Worm (Caenorhabditis elegans) whole organism, late embryonic: ENCODE data around the gene R07E5.11.
A peak's percentile ranks its signal among the peaks of the same experiment; 100 is the strongest.

ENCODE experiments used
- C08G9.2 ChIP-seq: sonication (generic microtip); optimal IDR thresholded peaks from 2 replicates; lab custom pipeline; 2016; ENCODE audit warnings: mild to moderate bottlenecking, missing genetic modification characterization, moderate library complexity, missing compliant biosample characterization
- C38D4.7 ChIP-seq: fragments of 200-800 bp; sonication (Bioruptor generic); optimal IDR thresholded peaks from 2 replicates; lab custom pipeline; 2018; ENCODE audit warnings: mild to moderate bottlenecking, missing genetic modification characterization, moderate library complexity, missing compliant biosample characterization
- F13H6.1 ChIP-seq: sonication (generic microtip); optimal IDR thresholded peaks from 2 replicates; lab custom pipeline; 2016; ENCODE audit warnings: missing genetic modification characterization, missing compliant biosample characterization
- K02D7.2 ChIP-seq: sonication (generic microtip); optimal IDR thresholded peaks from 2 replicates; lab custom pipeline; 2017; ENCODE audit warnings: mild to moderate bottlenecking, missing genetic modification characterization, missing compliant biosample characterization
- K09A11.1 ChIP-seq: sonication (generic microtip); optimal IDR thresholded peaks from 2 replicates; lab custom pipeline; 2017; ENCODE audit warnings: antibody characterized with exemption, mild to moderate bottlenecking, missing genetic modification characterization, missing compliant biosample characterization; ENCODE audit not compliant: insufficient read depth
- T23F11.4 ChIP-seq: fragments of 200-800 bp; sonication (Bioruptor generic); optimal IDR thresholded peaks from 2 replicates; lab custom pipeline; 2018; ENCODE audit warnings: mild to moderate bottlenecking, missing genetic modification characterization, missing compliant biosample characterization
- Y22D7AL.16 ChIP-seq: sonication (generic microtip); optimal IDR thresholded peaks from 2 replicates; lab custom pipeline; 2016; ENCODE audit warnings: missing genetic modification characterization, missing compliant biosample characterization
- ahr-1 ChIP-seq: sonication (generic microtip); optimal IDR thresholded peaks from 2 replicates; lab custom pipeline; 2016; ENCODE audit warnings: missing genetic modification characterization, missing compliant biosample characterization
- ama-1 ChIP-seq: fragments of 150-350 bp; optimal IDR thresholded peaks from 2 replicates; lab custom pipeline; 2014
- ceh-18 ChIP-seq: sonication (generic microtip); optimal IDR thresholded peaks from 2 replicates; lab custom pipeline; 2016; ENCODE audit warnings: missing genetic modification characterization, missing compliant biosample characterization
- ceh-19 ChIP-seq: fragments of 200-800 bp; sonication (Bioruptor generic); optimal IDR thresholded peaks from 2 replicates; lab custom pipeline; 2018; ENCODE audit warnings: mild to moderate bottlenecking, missing genetic modification characterization, missing compliant biosample characterization
- ceh-2 ChIP-seq: sonication (generic microtip); optimal IDR thresholded peaks from 2 replicates; lab custom pipeline; 2016; ENCODE audit warnings: missing genotype, missing genetic modification characterization, missing compliant biosample characterization
- ceh-22 ChIP-seq: sonication (generic microtip); optimal IDR thresholded peaks from 2 replicates; lab custom pipeline; 2017; ENCODE audit warnings: missing biosample characterization, missing genetic modification characterization
- ceh-31 ChIP-seq: sonication (generic microtip); optimal IDR thresholded peaks from 2 replicates; lab custom pipeline; 2016; ENCODE audit warnings: missing genetic modification characterization, missing compliant biosample characterization
- ceh-45 ChIP-seq: fragments of 200-800 bp; sonication (Bioruptor generic); IDR thresholded peaks from 2 replicates; pipeline ENCODE4 v1.3.6; 2022; ENCODE audit warnings: missing genetic modification reagents, missing genetic modification characterization, missing compliant biosample characterization
- ceh-48 ChIP-seq: sonication (generic microtip); optimal IDR thresholded peaks from 2 replicates; lab custom pipeline; 2016; ENCODE audit warnings: missing genetic modification characterization, inconsistent platforms, missing compliant biosample characterization
- ceh-9 ChIP-seq: sonication (generic microtip); optimal IDR thresholded peaks from 2 replicates; lab custom pipeline; 2016; ENCODE audit warnings: mild to moderate bottlenecking, missing genetic modification characterization, inconsistent platforms, missing compliant biosample characterization
- che-1 ChIP-seq: sonication (generic microtip); optimal IDR thresholded peaks from 2 replicates; lab custom pipeline; 2016; ENCODE audit warnings: mild to moderate bottlenecking, missing genetic modification characterization, missing compliant biosample characterization
- dve-1 ChIP-seq: sonication (generic microtip); optimal IDR thresholded peaks from 2 replicates; lab custom pipeline; 2017; ENCODE audit warnings: antibody characterized with exemption, mild to moderate bottlenecking, missing genetic modification characterization, missing compliant biosample characterization
- elt-4 ChIP-seq: sonication (generic microtip); optimal IDR thresholded peaks from 2 replicates; lab custom pipeline; 2016; ENCODE audit warnings: missing genetic modification characterization, missing compliant biosample characterization
- eyg-1 ChIP-seq: sonication (generic microtip); optimal IDR thresholded peaks from 2 replicates; lab custom pipeline; 2016; ENCODE audit warnings: missing genotype, missing genetic modification characterization, missing compliant biosample characterization
- gmeb-2 ChIP-seq: sonication (generic microtip); optimal IDR thresholded peaks from 2 replicates; lab custom pipeline; 2016; ENCODE audit warnings: missing genetic modification characterization, inconsistent platforms, missing compliant biosample characterization
- hlh-13 ChIP-seq: fragments of 200-800 bp; sonication (Bioruptor generic); optimal IDR thresholded peaks from 2 replicates; lab custom pipeline; 2018; ENCODE audit warnings: mild to moderate bottlenecking, missing genetic modification characterization, missing compliant biosample characterization
- hlh-6 ChIP-seq: sonication (generic microtip); optimal IDR thresholded peaks from 2 replicates; lab custom pipeline; 2016; ENCODE audit warnings: missing genotype, missing genetic modification characterization, missing compliant biosample characterization
- lim-6 ChIP-seq: sonication (generic microtip); optimal IDR thresholded peaks from 2 replicates; lab custom pipeline; 2016; ENCODE audit warnings: missing genetic modification characterization, missing compliant biosample characterization
- madf-2 ChIP-seq: sonication (generic microtip); optimal IDR thresholded peaks from 2 replicates; lab custom pipeline; 2017; ENCODE audit warnings: missing genetic modification characterization, missing compliant biosample characterization
- nhr-11 ChIP-seq: fragments of 150-350 bp; optimal IDR thresholded peaks from 2 replicates; lab custom pipeline; 2014; ENCODE audit warnings: missing biosample characterization, missing genetic modification characterization
- odd-2 ChIP-seq: sonication (generic microtip); optimal IDR thresholded peaks from 2 replicates; lab custom pipeline; 2017; ENCODE audit warnings: antibody characterized with exemption, mild to moderate bottlenecking, missing genetic modification characterization, missing compliant biosample characterization
- pat-9 ChIP-seq: fragments of 200-800 bp; sonication (Bioruptor generic); optimal IDR thresholded peaks from 2 replicates; lab custom pipeline; 2018; ENCODE audit warnings: mild to moderate bottlenecking, missing genetic modification characterization, moderate library complexity, missing compliant biosample characterization
- pha-2 ChIP-seq: sonication (generic microtip); optimal IDR thresholded peaks from 2 replicates; lab custom pipeline; 2017; ENCODE audit warnings: mild to moderate bottlenecking, missing genetic modification characterization, missing compliant biosample characterization
- pqm-1 ChIP-seq: sonication (generic microtip); optimal IDR thresholded peaks from 2 replicates; lab custom pipeline; 2016; ENCODE audit warnings: missing genetic modification characterization, missing compliant biosample characterization
- ref-2 ChIP-seq: sonication (generic microtip); optimal IDR thresholded peaks from 2 replicates; lab custom pipeline; 2016; ENCODE audit warnings: missing genetic modification characterization, missing compliant biosample characterization
- rnt-1 ChIP-seq: sonication (generic microtip); optimal IDR thresholded peaks from 2 replicates; lab custom pipeline; 2016; ENCODE audit warnings: missing genetic modification characterization, missing compliant biosample characterization
- sox-4 ChIP-seq: sonication (generic microtip); optimal IDR thresholded peaks from 2 replicates; lab custom pipeline; 2017; ENCODE audit warnings: mild to moderate bottlenecking, missing genetic modification characterization, inconsistent platforms, missing compliant biosample characterization
- tbx-7 ChIP-seq: sonication (generic microtip); optimal IDR thresholded peaks from 2 replicates; lab custom pipeline; 2016; ENCODE audit warnings: missing genotype, missing genetic modification characterization, missing compliant biosample characterization
- ttx-3 ChIP-seq: sonication (generic microtip); optimal IDR thresholded peaks from 2 replicates; lab custom pipeline; 2016; ENCODE audit warnings: missing genetic modification reagents, missing genetic modification characterization, missing compliant biosample characterization
- unc-3 ChIP-seq, 2 experiments: fragments of 200-800 bp in 1 of 2; sonication (Bioruptor generic) in 1 of 2; sonication (generic microtip) in 1 of 2; conservative IDR thresholded peaks in 1 of 2; optimal IDR thresholded peaks in 1 of 2; 2 replicates each; pipeline versions ENCODE4 v1.3.6 to Lab custom; 2016 to 2022; ENCODE audit warnings: missing compliant biosample characterization in 2 of 2, missing genetic modification characterization in 2 of 2, missing genetic modification reagents in 1 of 2
- unc-55 ChIP-seq: sonication (generic microtip); optimal IDR thresholded peaks from 2 replicates; lab custom pipeline; 2017; ENCODE audit warnings: missing biosample characterization, missing genetic modification reagents, missing genetic modification characterization
- unc-86 ChIP-seq: sonication (generic microtip); optimal IDR thresholded peaks from 2 replicates; lab custom pipeline; 2016; ENCODE audit warnings: missing genetic modification characterization, missing compliant biosample characterization
- zip-5 ChIP-seq: sonication (generic microtip); optimal IDR thresholded peaks from 2 replicates; lab custom pipeline; 2016; ENCODE audit warnings: missing genetic modification characterization, missing compliant biosample characterization

R07E5.11 gene

DNA sequence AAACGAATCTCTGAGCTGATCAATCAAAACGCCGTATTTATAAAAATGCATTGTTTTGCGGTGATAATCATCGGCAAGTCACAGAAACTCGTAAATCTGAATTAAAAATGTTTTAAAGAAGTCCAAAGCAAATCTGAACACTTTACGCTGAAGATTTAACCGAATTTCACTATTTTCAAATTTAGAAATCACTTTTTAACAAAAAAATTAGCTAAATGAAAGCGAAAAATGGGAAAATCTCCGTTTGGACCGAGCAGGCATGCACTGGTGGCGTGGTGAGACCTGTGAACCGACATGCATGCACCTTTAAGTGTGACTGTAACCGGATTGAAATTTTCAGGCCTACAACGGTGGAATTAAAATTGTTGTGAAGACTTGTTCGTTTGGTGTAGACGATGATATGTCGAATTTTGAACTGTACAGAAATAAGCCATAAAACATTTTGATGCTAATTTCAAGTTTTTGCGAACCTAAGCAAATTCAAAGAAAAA, 24.5 kb upstream of the R07E5.11 start, which contains the start of gene C28A5.2:
C28A5.2 (minus strand) TSS at position 51 of the 491 bp plus-strand sequence.
- TF ChIP-seq ama-1 (lab: Kevin White, UChicago): no peak
- TF ChIP-seq ceh-22: no peak
- TF ChIP-seq K02D7.2: no peak
- no peak for TF ChIP-seq ceh-48 (tag; lab: Kevin White, UChicago)
- TF ChIP-seq gmeb-2 (tag; lab: Kevin White, UChicago): no peak
- no peak for TF ChIP-seq pat-9 (tag; lab: Kevin White, UChicago)
- no peak for TF ChIP-seq F13H6.1 (tag; lab: Kevin White, UChicago)
- TF ChIP-seq odd-2 (tag; lab: Kevin White, UChicago): no peak

- TF ChIP-seq unc-86 (tag; lab: Kevin White, UChicago): no peak
- TF ChIP-seq hlh-6 (tag; lab: Kevin White, UChicago): no peak
- TF ChIP-seq eyg-1: no peak
- TF ChIP-seq tbx-7 (tag; lab: Kevin White, UChicago): no peak
- TF ChIP-seq gmeb-2 (tag; lab: Kevin White, UChicago): no peak
- no peak for TF ChIP-seq ahr-1 (tag; lab: Kevin White, UChicago)
- no peak for TF ChIP-seq ama-1 (lab: Kevin White, UChicago)
- TF ChIP-seq lim-6 (tag; lab: Kevin White, UChicago): no peak
- no peak for TF ChIP-seq unc-3 (GFP tag; conservative IDR thresholded peaks at IDR 0.05; lab: Robert Waterston, UW)
- no peak for TF ChIP-seq unc-3 (tag; optimal IDR thresholded peaks at IDR 0.05; lab: Kevin White, UChicago)
- no peak for TF ChIP-seq K02D7.2
- no peak for TF ChIP-seq K09A11.1 (tag; lab: Kevin White, UChicago)
- TF ChIP-seq rnt-1 (tag; lab: Kevin White, UChicago): no peak
- no peak for TF ChIP-seq hlh-13 (GFP tag; lab: Kevin White, UChicago)
- no peak for TF ChIP-seq dve-1 (tag; lab: Kevin White, UChicago)
- TF ChIP-seq, all 69 proteins: peak for 0
Measured at ce11 chrIII:4435262-4435661, 20.2 kb upstream of the R07E5.11 start.

DNA sequence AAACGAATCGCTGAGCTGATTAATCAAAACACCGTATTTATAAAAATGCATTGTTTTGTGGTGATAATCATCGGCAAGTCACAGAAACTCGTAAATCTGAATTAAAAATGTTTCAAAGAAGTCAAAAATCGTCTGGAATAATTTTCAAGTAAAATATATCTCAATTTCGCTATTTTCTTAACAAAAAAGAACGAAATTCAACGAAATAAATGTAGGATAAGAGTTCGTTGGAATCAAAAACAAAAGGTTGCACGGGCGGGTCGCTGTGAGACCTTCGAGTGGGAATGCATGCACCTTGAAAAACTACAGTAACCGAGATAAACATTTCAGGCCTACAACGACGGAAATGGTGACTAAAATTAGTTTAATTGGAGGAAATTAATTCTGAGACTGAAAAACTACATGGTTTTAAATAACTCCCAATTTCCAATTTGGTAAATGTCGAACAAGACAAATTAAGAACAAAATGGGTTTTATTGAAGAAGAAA, 19.3 kb upstream of the R07E5.11 start, which contains the start of gene C28A5.1:
C28A5.1 (minus strand) TSS at position 51 of the 488 bp plus-strand sequence.
- TF ChIP-seq lim-6 (tag; lab: Kevin White, UChicago) (no peak), che-1 (no peak), dve-1 (tag; lab: Kevin White, UChicago) (no peak), pat-9 (tag; lab: Kevin White, UChicago) (no peak), nhr-11 (tag; lab: Kevin White, UChicago) (no peak), ref-2 (tag; lab: Kevin White, UChicago) (no peak), ceh-19 (GFP tag; lab: Kevin White, UChicago) (no peak), K02D7.2 (no peak), ceh-9 (tag; lab: Kevin White, UChicago) (no peak), unc-55 (no peak), ceh-2 (tag; lab: Kevin White, UChicago) (no peak), zip-5 (tag; lab: Kevin White, UChicago) (no peak)
- TF ChIP-seq, all 69 proteins: peak for 0

DNA sequence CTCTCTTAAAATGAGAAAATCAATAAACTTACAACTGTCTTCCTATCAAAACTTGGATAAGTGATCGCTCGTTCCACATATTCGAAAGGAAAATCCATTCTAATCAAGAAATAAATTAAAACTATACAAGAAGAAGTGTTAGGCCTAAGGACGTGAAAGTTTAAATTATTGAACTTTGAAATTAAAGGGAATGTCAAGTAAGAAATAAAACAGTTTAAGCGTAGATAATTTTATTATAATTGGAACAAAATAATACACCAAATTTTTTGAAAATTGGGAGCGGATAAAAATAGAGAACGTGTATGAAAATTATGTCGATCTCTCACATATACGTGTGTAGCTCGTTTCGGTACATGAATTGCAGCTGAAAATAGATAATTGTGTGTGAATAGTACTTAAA, 14.4 kb upstream of the R07E5.11 start, which contains the start of gene C28A5.6:
C28A5.6 (minus strand) TSS at position 101 of the 400 bp plus-strand sequence.
- no peak for TF ChIP-seq eyg-1
- TF ChIP-seq madf-2 (tag; lab: Kevin White, UChicago): no peak
- TF ChIP-seq hlh-13 (GFP tag; lab: Kevin White, UChicago): no peak
- TF ChIP-seq elt-4 (tag; lab: Kevin White, UChicago): no peak
- no peak for TF ChIP-seq odd-2 (tag; lab: Kevin White, UChicago)
- TF ChIP-seq ceh-19 (GFP tag; lab: Kevin White, UChicago): no peak
- TF ChIP-seq C08G9.2 (tag; lab: Kevin White, UChicago): no peak

ce11 chrIII:4428797-4429196, 13.8 kb upstream of the R07E5.11 start:
- TF ChIP-seq ceh-31 (tag; lab: Kevin White, UChicago): no peak
- TF ChIP-seq unc-86 (tag; lab: Kevin White, UChicago): no peak
- peak; percentile 10 for TF ChIP-seq C08G9.2 (tag; lab: Kevin White, UChicago)
- peak; percentile 56 for TF ChIP-seq T23F11.4 (GFP tag; lab: Kevin White, UChicago)
- no peak for TF ChIP-seq ceh-22
- no peak for TF ChIP-seq ttx-3 (tag; lab: Kevin White, UChicago)
- no peak for TF ChIP-seq unc-55
- peak; percentile 8 for TF ChIP-seq sox-4 (tag; lab: Kevin White, UChicago)
- TF ChIP-seq ceh-18: no peak
- TF ChIP-seq K09A11.1 (tag; lab: Kevin White, UChicago): no peak
- no peak for TF ChIP-seq pqm-1 (tag; lab: Kevin White, UChicago)
- no peak for TF ChIP-seq gmeb-2 (tag; lab: Kevin White, UChicago)
- TF ChIP-seq pha-2 (tag; lab: Kevin White, UChicago): no peak
- TF ChIP-seq rnt-1 (tag; lab: Kevin White, UChicago): no peak
- peak; percentile 14 for TF ChIP-seq Y22D7AL.16
- peak; percentile 40; the same call in 1 of the 2 replicates for TF ChIP-seq unc-3 (GFP tag; conservative IDR thresholded peaks at IDR 0.05; lab: Robert Waterston, UW)
- TF ChIP-seq unc-3 (tag; optimal IDR thresholded peaks at IDR 0.05; lab: Kevin White, UChicago): no peak
- TF ChIP-seq C38D4.7: peak; percentile 15
- TF ChIP-seq ceh-45: 0 out of 2 replicates have a peak, but pooled peaks have one; percentile 42
- TF ChIP-seq eyg-1: no peak
